Fruit fly (Drosophila melanogaster): ENCODE results near the gene CG3610.

Gene CG3610

dm6 chr3R:14875274-14875964 is 30.6 kb downstream of the CG3610 start, which contains the start of gene btsz (continued):
- TF ChIP-seq Sox102F (GFP tag; optimal IDR thresholded peaks at IDR 0.05) (peak; percentile 33), scrt (GFP tag; optimal IDR thresholded peaks at IDR 0.05) (peak; percentile 57), danr (GFP tag; IDR thresholded peaks at IDR 0.05) (no peak), emc (GFP tag; optimal IDR thresholded peaks at IDR 0.05) (no peak), CG10267 (tag; optimal IDR thresholded peaks at IDR 0.05) (no peak), CG3065 (GFP tag; optimal IDR thresholded peaks at IDR 0.05) (no peak), NfI (GFP tag; optimal IDR thresholded peaks at IDR 0.05) (peak; percentile 14), CG7987 (GFP tag; optimal IDR thresholded peaks at IDR 0.05) (no peak), CG6272 (GFP tag; IDR thresholded peaks at IDR 0.05) (no peak), croc (GFP tag; conservative IDR thresholded peaks at IDR 0.05) (no peak), CG18476 (GFP tag; optimal IDR thresholded peaks at IDR 0.05) (peak; percentile 23), CG15514 (GFP tag; optimal IDR thresholded peaks at IDR 0.05) (peak; percentile 47), CG9932 (GFP tag; IDR thresholded peaks at IDR 0.05) (no peak), eve (GFP tag; optimal IDR thresholded peaks at IDR 0.05) (no peak), vfl (GFP tag; optimal IDR thresholded peaks at IDR 0.05) (no peak), salm (tag; optimal IDR thresholded peaks at IDR 0.05) (no peak), CG9797 (GFP tag; optimal IDR thresholded peaks at IDR 0.05) (no peak), nmo (GFP tag; optimal IDR thresholded peaks at IDR 0.05) (peak; percentile 26), CG3838 (GFP tag; optimal IDR thresholded peaks at IDR 0.05) (no peak), tup (GFP tag; optimal IDR thresholded peaks at IDR 0.05) (no peak), CG43689 (GFP tag; IDR thresholded peaks at IDR 0.05) (no peak), CG5245 (GFP tag; optimal IDR thresholded peaks at IDR 0.05) (no peak), fu2 (GFP tag; optimal IDR thresholded peaks at IDR 0.05) (no peak), CG4282 (GFP tag; optimal IDR thresholded peaks at IDR 0.05) (no peak), wor (GFP tag; IDR thresholded peaks at IDR 0.05) (no peak), Sry-δ (GFP tag; optimal IDR thresholded peaks at IDR 0.05) (no peak), pzg (GFP tag; optimal IDR thresholded peaks at IDR 0.05) (no peak), Asciz (GFP tag; optimal IDR thresholded peaks at IDR 0.05) (no peak), CG3847 (GFP tag; IDR thresholded peaks at IDR 0.05) (no peak), Neu2 (GFP tag; optimal IDR thresholded peaks at IDR 0.05; ENCODE audit: borderline replicate concordance) (no peak), mam (GFP tag; optimal IDR thresholded peaks at IDR 0.05) (peak; percentile 21), CG3726 (GFP tag; IDR thresholded peaks at IDR 0.05) (no peak), inv (GFP tag; IDR thresholded peaks at IDR 0.05; ENCODE audit: partially characterized antibody) (no peak), CG18619 (GFP tag; optimal IDR thresholded peaks at IDR 0.05) (peak; percentile 59), nau (GFP tag; optimal IDR thresholded peaks at IDR 0.05) (no peak), vvl (GFP tag; IDR thresholded peaks at IDR 0.05) (no peak), CG6813 (GFP tag; optimal IDR thresholded peaks at IDR 0.05) (no peak), Taf1 (GFP tag; IDR thresholded peaks at IDR 0.05) (no peak), CG18262 (tag; optimal IDR thresholded peaks at IDR 0.05) (no peak), ato (GFP tag; IDR thresholded peaks at IDR 0.05; ENCODE audit: partially characterized antibody) (no peak), Fer2 (tag; optimal IDR thresholded peaks at IDR 0.05) (peak; percentile 19), CG3407 (GFP tag; optimal IDR thresholded peaks at IDR 0.05) (no peak), CoRest (tag; optimal IDR thresholded peaks at IDR 0.05) (peak; percentile 59), CG31441 (GFP tag; IDR thresholded peaks at IDR 0.05) (no peak), Dbx (GFP tag; IDR thresholded peaks at IDR 0.05) (0 out of 3 replicates have a peak, but pooled peaks have one; percentile 24), CG18764 (GFP tag; optimal IDR thresholded peaks at IDR 0.05) (no peak), rib (GFP tag; IDR thresholded peaks at IDR 0.05) (no peak), Elba2 (GFP tag; optimal IDR thresholded peaks at IDR 0.05) (no peak), bcd (GFP tag; optimal IDR thresholded peaks at IDR 0.05) (peak; percentile 54), CG4328 (GFP tag; optimal IDR thresholded peaks at IDR 0.05) (peak; percentile 31)
